Worm (Caenorhabditis elegans): ENCODE data around the gene dpy-11.
A peak's percentile ranks its signal among the peaks of the same experiment; 100 is the strongest.

dpy-11 gene

ce11 chrV:6496611-6497158, 18.4 kb downstream of the dpy-11 start, which contains the start of gene dgtr-1:
Gene dgtr-1, plus strand, starts transcription at chrV:6497108.
- TF ChIP-seq lsy-2 (tag; optimal IDR thresholded peaks at IDR 0.05), result peak in 1 of 2 experiments; percentile 51
- TF ChIP-seq snpc-1.2 (GFP tag; IDR thresholded peaks at IDR 0.05), result 0 out of 2 replicates have a peak, but pooled peaks have one; percentile 22
- TF ChIP-seq nhr-111 (GFP tag; optimal IDR thresholded peaks at IDR 0.05), result no peak

DNA sequence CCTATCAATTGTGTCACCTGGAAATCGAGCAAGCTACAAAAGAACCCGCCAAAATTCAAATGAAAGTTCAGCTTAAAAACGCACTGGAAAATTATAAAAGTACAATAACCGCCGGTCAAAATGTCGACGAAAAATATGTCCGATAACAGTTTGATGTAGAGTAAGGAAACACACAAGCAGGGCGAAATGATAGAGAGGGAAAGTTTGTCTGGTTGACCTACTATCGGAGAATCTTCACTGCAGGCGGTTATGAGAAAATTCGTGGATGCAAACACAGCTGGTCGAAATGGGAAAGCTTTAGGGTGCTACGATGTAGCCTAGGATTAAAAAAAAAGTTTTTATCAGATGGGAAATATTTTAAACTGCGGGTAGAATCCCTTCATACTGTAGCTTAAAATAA, 19.7 kb downstream of the dpy-11 start:
- TF ChIP-seq php-3 (GFP tag; IDR thresholded peaks at IDR 0.05), result no peak
- TF ChIP-seq daf-12 (tag; optimal IDR thresholded peaks at IDR 0.05), result no peak
- TF ChIP-seq nhr-237 (tag; optimal IDR thresholded peaks at IDR 0.05), result no peak
- no peak for TF ChIP-seq duxl-1 (tag; optimal IDR thresholded peaks at IDR 0.05; ENCODE audit: poor library complexity)
- TF ChIP-seq daf-16 (GFP tag; optimal IDR thresholded peaks at IDR 0.05), result no peak
- TF ChIP-seq daf-16 (tag; optimal IDR thresholded peaks at IDR 0.05), result peak; percentile 8
- no peak for TF ChIP-seq lin-29 (GFP tag; IDR thresholded peaks at IDR 0.05)
- TF ChIP-seq pqm-1 (tag; optimal IDR thresholded peaks at IDR 0.05), result no peak
- TF ChIP-seq nhr-111 (GFP tag; optimal IDR thresholded peaks at IDR 0.05), result no peak
- no peak for TF ChIP-seq zip-2 (tag; optimal IDR thresholded peaks at IDR 0.05)
- no peak for TF ChIP-seq F26F4.8 (GFP tag; conservative IDR thresholded peaks at IDR 0.05)
- TF ChIP-seq mes-2 (tag; optimal IDR thresholded peaks at IDR 0.05; ENCODE audit: poor library complexity, severe bottlenecking), result no peak
- no peak for TF ChIP-seq lin-1 (GFP tag; IDR thresholded peaks at IDR 0.05)
- TF ChIP-seq rbr-2 (tag; optimal IDR thresholded peaks at IDR 0.05), result no peak
- TF ChIP-seq hlh-11 (tag; optimal IDR thresholded peaks at IDR 0.05), result peak; percentile 2
- no peak for TF ChIP-seq madf-9 (GFP tag; conservative IDR thresholded peaks at IDR 0.05)
- TF ChIP-seq nhr-28 (tag; optimal IDR thresholded peaks at IDR 0.05), result peak; percentile 7
- no peak for TF ChIP-seq nhr-41 (GFP tag; IDR thresholded peaks at IDR 0.05)
- TF ChIP-seq dpl-1 (GFP tag; optimal IDR thresholded peaks at IDR 0.05), result no peak

ce11 chrV:6493821-6494220, 21.2 kb downstream of the dpy-11 start, which contains the start of gene cpt-6:
Gene cpt-6, minus strand, starts transcription at chrV:6493921.
- TF ChIP-seq tag-97 (GFP tag; IDR thresholded peaks at IDR 0.05), result no peak

DNA sequence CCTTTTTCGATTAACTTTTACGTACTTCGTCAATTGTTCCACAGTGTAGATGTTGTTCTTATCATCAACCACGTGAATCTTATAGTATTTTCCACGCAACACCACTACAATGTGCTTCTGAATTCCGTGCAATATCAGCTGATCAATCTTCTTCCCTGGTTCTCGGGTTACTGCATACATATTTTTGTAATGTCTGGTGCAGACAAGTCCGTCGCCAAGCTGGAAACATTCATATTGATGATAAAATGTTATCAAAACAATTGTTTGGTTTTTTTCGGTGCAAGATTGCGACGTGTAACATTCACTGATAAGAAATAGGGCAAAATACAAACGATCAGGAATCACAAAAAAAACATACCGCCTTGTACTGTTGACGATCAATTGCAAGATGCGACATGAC, 22.5 kb downstream of the dpy-11 start:
- TF ChIP-seq hlh-11 (tag; optimal IDR thresholded peaks at IDR 0.05), result peak; percentile 58
- peak in 1 of 2 experiments; percentile 96 for TF ChIP-seq unc-62 (GFP tag; optimal IDR thresholded peaks at IDR 0.05 in 1 of 2)
- no peak for TF ChIP-seq unc-62 (tag; optimal IDR thresholded peaks at IDR 0.05)
- peak; percentile 12 for TF ChIP-seq dve-1 (tag; optimal IDR thresholded peaks at IDR 0.05; ENCODE audit: insufficient read depth)
- TF ChIP-seq daf-16 (GFP tag; optimal IDR thresholded peaks at IDR 0.05), result no peak
- TF ChIP-seq daf-16 (tag; optimal IDR thresholded peaks at IDR 0.05), result peak; percentile 59
- peak; percentile 34 for TF ChIP-seq nhr-28 (tag; optimal IDR thresholded peaks at IDR 0.05)
- peak in 1 of 2 experiments; percentile 8 for TF ChIP-seq mdl-1 (tag; optimal IDR thresholded peaks at IDR 0.05)
- peak; percentile 13 for TF ChIP-seq pqm-1 (tag; optimal IDR thresholded peaks at IDR 0.05)
- no peak for TF ChIP-seq zfp-2 (tag; optimal IDR thresholded peaks at IDR 0.05)
- TF ChIP-seq snpc-1.2 (GFP tag; IDR thresholded peaks at IDR 0.05), result no peak
- peak; percentile 48 for TF ChIP-seq hlh-30 (tag; optimal IDR thresholded peaks at IDR 0.05; ENCODE audit: insufficient read depth)
- peak; percentile 62 for TF ChIP-seq dmd-6 (GFP tag; IDR thresholded peaks at IDR 0.05)
- no peak for TF ChIP-seq set-16 (GFP tag; IDR thresholded peaks at IDR 0.05)

- TF ChIP-seq php-3 (GFP tag; IDR thresholded peaks at IDR 0.05), result 0 out of 2 replicates have a peak, but pooled peaks have one; percentile 11
- peak; percentile 6 for TF ChIP-seq lin-13 (GFP tag; optimal IDR thresholded peaks at IDR 0.05)
- no peak for TF ChIP-seq unc-39 (tag; optimal IDR thresholded peaks at IDR 0.05)
- TF ChIP-seq mdl-1 (tag; optimal IDR thresholded peaks at IDR 0.05), result peak in 1 of 2 experiments; percentile 17
- TF ChIP-seq duxl-1 (tag; optimal IDR thresholded peaks at IDR 0.05; ENCODE audit: poor library complexity), result peak; percentile 7
- peak; percentile 8; the same call in 1 of the 2 replicates for TF ChIP-seq pha-4 (GFP tag; IDR thresholded peaks at IDR 0.05)
- no peak for TF ChIP-seq pha-4 (tag; optimal IDR thresholded peaks at IDR 0.05)
- TF ChIP-seq set-16 (GFP tag; IDR thresholded peaks at IDR 0.05), result no peak
- TF ChIP-seq dmd-6 (GFP tag; IDR thresholded peaks at IDR 0.05), result peak; percentile 84
- no peak for TF ChIP-seq daf-16 (GFP tag; optimal IDR thresholded peaks at IDR 0.05)
- peak; percentile 62 for TF ChIP-seq daf-16 (tag; optimal IDR thresholded peaks at IDR 0.05)
- peak; percentile 77 for TF ChIP-seq aha-1 (tag)
- peak; percentile 43 for TF ChIP-seq nhr-6 (tag; optimal IDR thresholded peaks at IDR 0.05)
- peak; percentile 80 for TF ChIP-seq nhr-28 (tag; optimal IDR thresholded peaks at IDR 0.05)
- peak; percentile 57; the same call in 1 of the 2 replicates for TF ChIP-seq mdt-29 (GFP tag; IDR thresholded peaks at IDR 0.05)
- TF ChIP-seq aly-2 (tag; optimal IDR thresholded peaks at IDR 0.05), result no peak
- peak; percentile 50 for TF ChIP-seq nhr-48 (tag; optimal IDR thresholded peaks at IDR 0.05)
- TF ChIP-seq nhr-102 (tag; optimal IDR thresholded peaks at IDR 0.05), result no peak
- TF ChIP-seq dve-1 (tag; optimal IDR thresholded peaks at IDR 0.05; ENCODE audit: insufficient read depth), result peak; percentile 89
- peak; percentile 70 for TF ChIP-seq nhr-77 (tag; optimal IDR thresholded peaks at IDR 0.05)
- peak; percentile 35 for TF ChIP-seq hlh-30 (tag; optimal IDR thresholded peaks at IDR 0.05; ENCODE audit: insufficient read depth)
- peak; percentile 92 for TF ChIP-seq pqm-1 (tag; optimal IDR thresholded peaks at IDR 0.05)
- peak; percentile 65 for TF ChIP-seq hlh-11 (tag; optimal IDR thresholded peaks at IDR 0.05)
Observed at ce11 chrV:6488849-6489248, 26.2 kb downstream of the dpy-11 start, which contains the start of gene lec-10. Gene lec-10, minus strand, starts transcription at chrV:6489120.

All from whole organism, L4 larva.